Worm (Caenorhabditis elegans) whole organism, L2 larva: ENCODE measurements around the gene tes-1.

ENCODE experiments used
- egl-27 ChIP-seq: sonication (generic microtip); optimal IDR thresholded peaks from 3 replicates; lab custom pipeline; 2017; ENCODE audit warnings: missing biosample characterization, missing genetic modification reagents, missing genetic modification characterization
- fos-1 ChIP-seq: fragments of 150-350 bp; optimal IDR thresholded peaks from 2 replicates; lab custom pipeline; 2014; ENCODE audit warnings: missing biosample characterization, missing genetic modification characterization
- nhr-6 ChIP-seq: fragments of 150-350 bp; optimal IDR thresholded peaks from 2 replicates; lab custom pipeline; 2014; ENCODE audit warnings: missing biosample characterization, missing genetic modification characterization
- skn-1 ChIP-seq: sonication (generic microtip); optimal IDR thresholded peaks from 2 replicates; lab custom pipeline; 2017; ENCODE audit warnings: missing biosample characterization, missing genetic modification characterization
- sma-3 ChIP-seq: sonication (generic microtip); optimal IDR thresholded peaks from 2 replicates; lab custom pipeline; 2016; ENCODE audit warnings: missing genetic modification reagents, missing genetic modification characterization, missing compliant biosample characterization
- unc-62 ChIP-seq: fragments of 150-350 bp; optimal IDR thresholded peaks from 2 replicates; lab custom pipeline; 2014; ENCODE audit warnings: missing biosample characterization, missing genetic modification reagents, missing genetic modification characterization

DNA sequence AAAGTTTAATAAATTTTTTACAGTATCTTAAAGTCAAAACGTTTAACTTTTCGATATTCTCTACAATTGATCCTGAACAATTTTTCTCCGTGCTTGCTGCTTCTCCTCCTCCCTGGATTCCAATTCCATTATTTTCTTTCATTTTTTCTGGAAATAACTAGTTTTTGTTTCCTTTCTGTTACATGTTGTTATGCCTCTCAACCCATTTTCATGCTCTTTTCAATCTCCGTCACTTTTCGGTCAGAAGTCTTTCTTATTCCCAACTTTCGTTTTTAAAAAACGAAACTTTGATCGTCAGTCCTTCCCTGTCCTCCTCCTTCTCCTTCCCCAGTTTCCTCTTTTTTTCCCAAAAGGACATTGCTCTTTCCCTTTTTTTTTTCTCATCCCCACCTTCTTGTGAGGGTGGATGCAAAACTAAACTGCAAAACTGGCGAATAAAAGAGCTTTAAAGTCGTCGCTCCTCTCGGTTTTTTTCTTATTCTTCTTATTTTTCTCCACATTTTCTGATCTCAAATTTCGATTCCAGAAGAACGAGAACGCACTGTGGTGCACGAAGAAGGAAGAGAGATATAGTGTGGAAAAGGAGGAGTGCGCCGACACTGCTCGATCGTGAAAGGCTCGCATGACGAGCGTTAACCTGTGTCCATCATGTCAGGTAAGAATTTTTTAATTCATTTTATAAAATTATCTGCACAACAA, 46.2 kb downstream of the tes-1 start, which contains the start of the genes C48A7.16 and egl-19:
- TF ChIP-seq fos-1 (tag; lab: Kevin White, UChicago) (no peak), nhr-6 (tag; lab: Kevin White, UChicago) (no peak), sma-3 (GFP tag; lab: Kevin White, UChicago) (no peak), egl-27 (tag; lab: Kevin White, UChicago) (no peak), skn-1 (tag; lab: Kevin White, UChicago) (no peak), unc-62 (GFP tag; lab: Kevin White, UChicago) (no peak)
